Worm (Caenorhabditis elegans): Measurements from ENCODE around the gene rbm-34.

- TF ChIP-seq pha-4 (tag; optimal IDR thresholded peaks at IDR 0.05) (no peak), nhr-28 (tag; optimal IDR thresholded peaks at IDR 0.05) (no peak), nhr-76 (tag; optimal IDR thresholded peaks at IDR 0.05) (no peak), zip-8 (tag; optimal IDR thresholded peaks at IDR 0.05) (no peak), elt-1 (tag; optimal IDR thresholded peaks at IDR 0.05; ENCODE audit: borderline replicate concordance, insufficient read depth) (no peak), lin-13 (tag; optimal IDR thresholded peaks at IDR 0.05) (no peak), ztf-11 (tag; optimal IDR thresholded peaks at IDR 0.05) (no peak), unc-39 (tag; optimal IDR thresholded peaks at IDR 0.05) (no peak)
Observed at ce11 chrIV:12114498-12114897, 29.3 kb downstream of the rbm-34 start.

All from whole organism, mixed stage, embryonic.